Fruit fly (Drosophila melanogaster): ENCODE measurements around the gene CG14683.

The CG14683 gene

dm6 chr3R:10681682-10681962 is 14.8 kb upstream of the CG14683 start (continued):
- TF ChIP-seq da (GFP tag; optimal IDR thresholded peaks at IDR 0.05): no peak
- TF ChIP-seq vvl (GFP tag; IDR thresholded peaks at IDR 0.05): peak; percentile 88
- TF ChIP-seq E2f1 (GFP tag; IDR thresholded peaks at IDR 0.05): peak; percentile 66
- TF ChIP-seq Hr51 (GFP tag; optimal IDR thresholded peaks at IDR 0.05): peak in 1 of 2 experiments; percentile 49
- no peak for TF ChIP-seq CG43689 (GFP tag; IDR thresholded peaks at IDR 0.05)
- TF ChIP-seq Awh (GFP tag; IDR thresholded peaks at IDR 0.05): peak; percentile 93
- peak; percentile 77 for TF ChIP-seq Nf-YA (GFP tag; IDR thresholded peaks at IDR 0.05)
- peak; percentile 38; the same call in 1 of the 3 replicates for TF ChIP-seq CG2889 (GFP tag; IDR thresholded peaks at IDR 0.05)
- peak; percentile 80; the same call in 1 of the 3 replicates for TF ChIP-seq CG2199 (GFP tag; IDR thresholded peaks at IDR 0.05)
- no peak for TF ChIP-seq CG4854 (GFP tag; optimal IDR thresholded peaks at IDR 0.05)
- peak in 1 of 2 experiments; percentile 50 for TF ChIP-seq bsh (GFP tag; optimal IDR thresholded peaks at IDR 0.05)
- TF ChIP-seq fd96Cb (tag; optimal IDR thresholded peaks at IDR 0.05): peak; percentile 48
- TF ChIP-seq Bdp1 (GFP tag; optimal IDR thresholded peaks at IDR 0.05): peak; percentile 0
- no peak for TF ChIP-seq ftz-f1 (GFP tag; optimal IDR thresholded peaks at IDR 0.05)
- TF ChIP-seq fd102C (GFP tag; optimal IDR thresholded peaks at IDR 0.05): peak; percentile 28
- TF ChIP-seq Med (GFP tag): peak; percentile 74
- TF ChIP-seq CG7928 (GFP tag; optimal IDR thresholded peaks at IDR 0.05): no peak
- peak; percentile 8 for TF ChIP-seq CG9817 (tag; optimal IDR thresholded peaks at IDR 0.05)
- TF ChIP-seq prd (optimal IDR thresholded peaks at IDR 0.05): no peak
- TF ChIP-seq prd (GFP tag; IDR thresholded peaks at IDR 0.05): peak; percentile 78
- no peak for TF ChIP-seq pita (GFP tag; optimal IDR thresholded peaks at IDR 0.05)
- no peak for TF ChIP-seq CG11696 (GFP tag; IDR thresholded peaks at IDR 0.05)
- no peak for TF ChIP-seq bcd (GFP tag; optimal IDR thresholded peaks at IDR 0.05)
- no peak for TF ChIP-seq Fer1 (GFP tag; optimal IDR thresholded peaks at IDR 0.05)
- no peak for TF ChIP-seq HLH54F (GFP tag; optimal IDR thresholded peaks at IDR 0.05)
- peak; percentile 32 for TF ChIP-seq CG3281 (GFP tag; optimal IDR thresholded peaks at IDR 0.05)
- TF ChIP-seq tap (tag; optimal IDR thresholded peaks at IDR 0.05): peak; percentile 54
- TF ChIP-seq eyg (GFP tag; optimal IDR thresholded peaks at IDR 0.05): no peak
- TF ChIP-seq Ptx1 (GFP tag; IDR thresholded peaks at IDR 0.05): peak; percentile 74
- peak; percentile 61 for TF ChIP-seq CG5245 (GFP tag; optimal IDR thresholded peaks at IDR 0.05)
- TF ChIP-seq CG4360 (GFP tag; IDR thresholded peaks at IDR 0.05): 0 out of 2 replicates have a peak, but pooled peaks have one; percentile 36
- peak; percentile 77 for TF ChIP-seq zfh1 (GFP tag; IDR thresholded peaks at IDR 0.05)
- TF ChIP-seq CG11560 (tag; IDR thresholded peaks at IDR 0.05): 0 out of 3 replicates have a peak, but pooled peaks have one; percentile 5
- TF ChIP-seq E2f2 (GFP tag; IDR thresholded peaks at IDR 0.05): peak; percentile 5; the same call in 1 of the 2 replicates
- TF ChIP-seq caup (GFP tag; optimal IDR thresholded peaks at IDR 0.05; ENCODE audit: severe bottlenecking): peak; percentile 11
- peak; percentile 17; the same call in 1 of the 2 replicates for TF ChIP-seq CG1024 (GFP tag; IDR thresholded peaks at IDR 0.05)
- peak; percentile 19 for TF ChIP-seq CG8359 (GFP tag; optimal IDR thresholded peaks at IDR 0.05; ENCODE audit: borderline replicate concordance)
- peak; percentile 79 for TF ChIP-seq Xrp1 (GFP tag; IDR thresholded peaks at IDR 0.05)
- TF ChIP-seq Gsc (GFP tag; IDR thresholded peaks at IDR 0.05): no peak
- TF ChIP-seq CG4424 (GFP tag; optimal IDR thresholded peaks at IDR 0.05): peak; percentile 25
- peak; percentile 49 for TF ChIP-seq Spps (tag; optimal IDR thresholded peaks at IDR 0.05)
- TF ChIP-seq CG6254 (GFP tag; optimal IDR thresholded peaks at IDR 0.05): peak; percentile 43
- TF ChIP-seq Blimp-1 (GFP tag; optimal IDR thresholded peaks at IDR 0.05): peak; percentile 37
- TF ChIP-seq peb (GFP tag; IDR thresholded peaks at IDR 0.05): peak; percentile 41; the same call in 1 of the 2 replicates
- TF ChIP-seq Max (GFP tag; optimal IDR thresholded peaks at IDR 0.05): no peak
- TF ChIP-seq CG17328 (GFP tag; IDR thresholded peaks at IDR 0.05): peak; percentile 63; the same call in 1 of the 2 replicates
- no peak for TF ChIP-seq CG15601 (tag; optimal IDR thresholded peaks at IDR 0.05)
- TF ChIP-seq cwo (GFP tag; optimal IDR thresholded peaks at IDR 0.05): no peak
- no peak for TF ChIP-seq Mes4 (GFP tag; optimal IDR thresholded peaks at IDR 0.05)
- peak; percentile 57; the same call in 1 of the 2 replicates for TF ChIP-seq CG32772 (GFP tag; IDR thresholded peaks at IDR 0.05)
- TF ChIP-seq CG14667 (GFP tag; IDR thresholded peaks at IDR 0.05): peak; percentile 46; the same call in 1 of the 2 replicates
- TF ChIP-seq tx (GFP tag; optimal IDR thresholded peaks at IDR 0.05): no peak

All from whole organism, embryonic.